Worm (Caenorhabditis elegans): ENCODE measurements around the gene K04A8.1.

K04A8.1 gene

DNA sequence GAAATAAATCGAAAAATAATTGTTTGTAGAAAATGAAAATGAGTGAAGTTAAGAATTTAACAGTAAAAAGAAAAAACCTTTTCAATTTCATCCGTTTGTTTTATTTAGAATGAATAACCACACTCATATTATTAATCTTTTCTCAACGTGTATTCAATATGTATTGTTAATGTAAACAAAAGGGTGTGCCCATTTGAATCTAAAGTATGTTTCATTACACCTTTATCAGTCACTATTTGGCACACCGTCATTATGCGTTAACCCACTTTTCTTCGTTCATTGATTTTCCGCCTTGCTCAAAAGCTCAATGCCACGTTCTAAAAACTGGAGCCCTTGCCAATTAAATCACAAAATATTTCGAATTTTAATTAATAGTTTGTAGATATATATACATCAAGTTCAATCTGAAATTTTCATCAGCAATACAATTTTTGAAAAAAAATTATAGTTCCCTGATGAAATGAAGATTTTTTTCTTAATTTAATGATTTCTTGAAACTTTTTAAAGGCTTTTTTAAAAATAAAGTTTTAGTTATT, at the start of gene K04A8.1:
K04A8.1 (plus strand) TSS at position 486 of the 536 bp plus-strand sequence.
- no peak for TF ChIP-seq tab-1 (GFP tag; IDR thresholded peaks at IDR 0.05)
- no peak for TF ChIP-seq ztf-29 (GFP tag; IDR thresholded peaks at IDR 0.05)
- TF ChIP-seq ref-1 (GFP tag; conservative IDR thresholded peaks at IDR 0.05) = no peak
- no peak for TF ChIP-seq T22C8.4 (GFP tag; IDR thresholded peaks at IDR 0.05)
- TF ChIP-seq med-1 (GFP tag; optimal IDR thresholded peaks at IDR 0.05; ENCODE audit: insufficient read depth) = no peak
- no peak for TF ChIP-seq flt-1 (GFP tag; IDR thresholded peaks at IDR 0.05)
- TF ChIP-seq cog-1 (tag; optimal IDR thresholded peaks at IDR 0.05) = no peak
- TF ChIP-seq klf-2 (GFP tag; conservative IDR thresholded peaks at IDR 0.05) = no peak
- TF ChIP-seq ztf-23 (GFP tag; IDR thresholded peaks at IDR 0.05) = no peak

DNA sequence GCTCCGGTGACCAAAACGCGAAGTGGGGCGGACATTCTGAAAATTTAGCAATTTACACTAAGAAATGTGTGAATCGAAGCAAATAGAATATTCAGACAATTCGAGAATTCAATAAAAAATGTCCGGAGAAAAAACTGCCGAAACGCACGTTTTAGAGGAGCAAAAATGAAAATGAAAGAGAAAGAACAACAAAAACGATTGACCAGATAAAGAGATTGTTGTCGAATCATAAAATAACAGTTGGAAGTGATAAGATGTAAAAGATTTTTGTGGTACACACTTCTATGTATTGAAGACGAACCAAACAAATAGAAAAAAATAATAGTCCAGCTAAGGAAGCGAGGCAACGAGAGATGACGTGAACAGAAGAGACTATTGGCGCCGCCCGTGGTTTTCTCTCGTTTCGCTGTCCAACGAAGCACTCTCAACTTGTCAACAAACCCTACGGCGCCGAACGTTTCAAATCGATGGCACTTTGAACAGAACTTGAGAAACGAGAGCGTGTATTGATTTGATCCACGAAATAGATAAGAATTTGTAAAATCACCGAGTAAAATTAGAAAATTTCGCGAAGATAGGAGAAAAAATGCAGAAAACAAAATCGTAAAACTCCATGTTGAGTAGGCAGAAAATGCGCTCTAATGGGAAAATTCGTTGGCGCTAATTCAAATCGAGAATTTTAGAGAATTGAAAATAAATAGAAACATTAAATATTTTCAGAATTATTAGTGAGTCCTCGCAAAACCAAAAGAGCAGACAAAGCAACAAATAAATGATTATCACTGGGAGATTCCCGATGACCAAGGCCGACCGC, 49.4 kb upstream of the K04A8.1 start, which contains the start of gene mdh-1:
mdh-1 (minus strand) TSS at position 36 of the 814 bp plus-strand sequence.
- TF ChIP-seq ref-1 (GFP tag; conservative IDR thresholded peaks at IDR 0.05) = no peak
- TF ChIP-seq ztf-23 (GFP tag; IDR thresholded peaks at IDR 0.05) = no peak
- no peak for TF ChIP-seq klf-2 (GFP tag; conservative IDR thresholded peaks at IDR 0.05)

DNA sequence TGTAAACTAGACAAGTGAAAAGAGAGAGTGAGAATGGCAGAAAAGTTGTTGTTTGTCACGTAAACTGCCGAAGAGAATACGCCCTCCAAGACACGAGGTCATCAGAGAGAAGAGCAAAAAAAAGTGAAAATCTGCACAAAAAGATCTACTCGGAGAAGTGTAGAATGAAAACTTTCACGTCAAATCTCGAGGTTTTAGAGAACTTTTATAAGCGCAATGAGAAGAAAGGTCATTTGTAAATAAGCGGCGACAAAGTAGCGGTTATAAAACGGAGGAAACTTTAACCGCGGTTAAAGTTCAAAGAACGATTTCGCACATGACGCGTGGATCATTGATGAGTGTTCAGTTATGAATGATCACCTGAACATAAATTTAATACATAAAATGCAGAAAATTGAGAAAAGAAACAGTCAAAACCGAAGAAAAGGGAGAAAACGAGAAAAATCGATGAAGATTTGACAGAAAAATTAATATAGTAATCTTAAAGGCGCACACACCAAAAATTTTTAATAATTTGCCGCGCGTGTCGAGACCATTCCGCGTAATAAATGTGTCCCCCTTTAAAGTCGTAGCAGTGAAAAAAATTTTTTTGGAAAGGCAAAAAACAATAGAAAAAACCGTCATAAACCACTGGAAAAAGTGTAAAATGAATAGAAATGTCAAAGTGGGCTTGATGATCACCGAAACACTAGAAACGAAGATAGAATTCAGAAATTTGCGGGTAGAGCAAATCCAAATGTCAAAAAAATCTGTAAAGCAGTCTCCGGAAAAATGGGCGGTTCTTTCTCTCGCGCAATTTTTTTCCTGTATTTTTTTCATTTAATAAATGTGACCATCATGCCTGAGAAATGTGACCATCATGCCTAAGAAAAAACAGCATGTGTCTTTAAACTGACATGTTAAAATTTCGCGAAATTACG, 48.6 kb upstream of the K04A8.1 start:
- TF ChIP-seq flt-1 (GFP tag; IDR thresholded peaks at IDR 0.05) = no peak
- no peak for TF ChIP-seq med-1 (GFP tag; optimal IDR thresholded peaks at IDR 0.05; ENCODE audit: insufficient read depth)
- no peak for TF ChIP-seq tab-1 (GFP tag; IDR thresholded peaks at IDR 0.05)
- no peak for TF ChIP-seq T22C8.4 (GFP tag; IDR thresholded peaks at IDR 0.05)
- TF ChIP-seq ztf-23 (GFP tag; IDR thresholded peaks at IDR 0.05) = no peak
- no peak for TF ChIP-seq ztf-29 (GFP tag; IDR thresholded peaks at IDR 0.05)
- TF ChIP-seq cog-1 (tag; optimal IDR thresholded peaks at IDR 0.05) = no peak
- no peak for TF ChIP-seq klf-2 (GFP tag; conservative IDR thresholded peaks at IDR 0.05)
- no peak for TF ChIP-seq ref-1 (GFP tag; conservative IDR thresholded peaks at IDR 0.05)

DNA sequence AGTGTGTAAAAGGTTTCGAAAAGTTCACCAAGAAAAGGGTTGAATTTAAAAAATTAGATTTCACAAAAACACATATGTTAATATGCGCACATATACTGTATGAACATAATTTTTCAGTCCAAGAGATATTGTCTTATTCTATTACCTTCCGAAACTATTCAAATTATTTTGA, 48.0 kb upstream of the K04A8.1 start, which contains the start of gene F46E10.3:
F46E10.3 (plus strand) TSS at position 73 of the 172 bp plus-strand sequence.
- TF ChIP-seq ztf-23 (GFP tag; IDR thresholded peaks at IDR 0.05) = no peak
- TF ChIP-seq med-1 (GFP tag; optimal IDR thresholded peaks at IDR 0.05; ENCODE audit: insufficient read depth) = no peak
- no peak for TF ChIP-seq tab-1 (GFP tag; IDR thresholded peaks at IDR 0.05)
- TF ChIP-seq klf-2 (GFP tag; conservative IDR thresholded peaks at IDR 0.05) = no peak
- no peak for TF ChIP-seq ref-1 (GFP tag; conservative IDR thresholded peaks at IDR 0.05)
- no peak for TF ChIP-seq ztf-29 (GFP tag; IDR thresholded peaks at IDR 0.05)
- no peak for TF ChIP-seq T22C8.4 (GFP tag; IDR thresholded peaks at IDR 0.05)
- no peak for TF ChIP-seq cog-1 (tag; optimal IDR thresholded peaks at IDR 0.05)
- no peak for TF ChIP-seq flt-1 (GFP tag; IDR thresholded peaks at IDR 0.05)

DNA sequence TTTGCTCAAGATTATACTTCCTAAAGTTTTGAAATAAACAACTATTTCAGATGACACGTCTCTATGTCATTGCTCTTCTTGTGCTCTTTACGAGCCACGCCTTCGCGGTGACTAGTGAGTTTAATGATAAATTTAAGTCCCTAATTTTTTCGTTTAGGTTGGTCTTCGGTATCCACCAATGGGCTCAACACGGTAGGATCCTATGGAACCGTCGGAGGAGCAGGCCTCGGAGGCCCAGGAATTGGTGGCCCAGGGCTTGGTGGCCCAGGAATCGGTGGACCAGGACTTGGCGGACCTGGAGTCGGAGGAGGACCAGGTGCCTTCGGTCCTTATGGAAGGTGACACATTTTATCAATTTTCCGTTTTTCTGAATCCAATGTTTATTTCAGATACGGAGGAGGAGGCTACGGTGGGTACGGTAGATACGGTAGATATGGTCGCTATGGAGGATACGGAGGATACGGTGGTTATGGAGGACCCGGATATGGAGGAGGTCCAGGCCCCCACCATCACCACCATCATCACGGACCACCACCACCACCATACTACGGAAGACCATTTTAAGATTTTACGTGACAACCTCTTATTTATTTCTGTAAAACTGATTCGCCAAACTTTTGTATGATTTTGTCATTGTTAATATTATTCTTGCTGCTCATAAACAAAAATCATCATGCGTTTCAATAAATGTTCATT, 45.6 kb upstream of the K04A8.1 start, which contains the start of the genes F46E10.2 and F46E10.18:
F46E10.2 (plus strand) TSS at position 51 of the 696 bp plus-strand sequence.
F46E10.18 (plus strand) TSS at position 646 of the 696 bp plus-strand sequence.
- TF ChIP-seq T22C8.4 (GFP tag; IDR thresholded peaks at IDR 0.05) (no peak), ztf-23 (GFP tag; IDR thresholded peaks at IDR 0.05) (no peak), cog-1 (tag; optimal IDR thresholded peaks at IDR 0.05) (no peak), klf-2 (GFP tag; conservative IDR thresholded peaks at IDR 0.05) (no peak), tab-1 (GFP tag; IDR thresholded peaks at IDR 0.05) (no peak), ztf-29 (GFP tag; IDR thresholded peaks at IDR 0.05) (no peak), ref-1 (GFP tag; conservative IDR thresholded peaks at IDR 0.05) (no peak), med-1 (GFP tag; optimal IDR thresholded peaks at IDR 0.05; ENCODE audit: insufficient read depth) (no peak), flt-1 (GFP tag; IDR thresholded peaks at IDR 0.05) (no peak)

DNA sequence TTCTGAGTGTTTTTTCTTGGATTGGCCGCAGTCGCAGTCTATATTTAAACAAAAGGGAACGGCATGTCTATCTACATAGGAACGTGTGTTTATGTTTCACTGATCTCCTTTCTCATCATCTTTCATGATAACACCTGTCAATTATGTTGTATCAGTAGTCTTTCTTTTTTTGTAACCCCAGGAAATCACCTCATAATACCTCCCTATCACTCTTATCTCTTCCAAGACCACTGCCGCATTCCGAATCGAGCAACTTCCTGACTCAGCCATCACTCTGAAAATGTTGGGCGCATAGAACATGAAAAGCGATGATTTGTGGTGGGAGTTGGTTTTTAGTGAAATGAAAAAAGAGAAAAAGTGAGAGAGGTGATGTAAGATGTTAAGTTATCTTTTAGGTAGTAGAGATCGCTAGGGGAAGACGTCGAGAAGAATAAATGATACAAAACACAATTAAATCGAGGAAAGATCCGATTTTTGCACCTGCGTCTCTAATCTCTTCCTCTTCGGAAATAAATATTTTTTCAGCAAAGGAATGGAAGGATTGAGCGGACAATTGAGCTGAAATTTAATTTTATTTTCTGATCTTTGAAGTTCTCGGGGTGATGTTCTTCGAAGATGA, 43.1 kb upstream of the K04A8.1 start:
- no peak for TF ChIP-seq ztf-23 (GFP tag; IDR thresholded peaks at IDR 0.05)
- no peak for TF ChIP-seq cog-1 (tag; optimal IDR thresholded peaks at IDR 0.05)
- no peak for TF ChIP-seq ref-1 (GFP tag; conservative IDR thresholded peaks at IDR 0.05)
- no peak for TF ChIP-seq tab-1 (GFP tag; IDR thresholded peaks at IDR 0.05)
- TF ChIP-seq med-1 (GFP tag; optimal IDR thresholded peaks at IDR 0.05; ENCODE audit: insufficient read depth) = no peak
- TF ChIP-seq T22C8.4 (GFP tag; IDR thresholded peaks at IDR 0.05) = no peak
- no peak for TF ChIP-seq klf-2 (GFP tag; conservative IDR thresholded peaks at IDR 0.05)
- TF ChIP-seq ztf-29 (GFP tag; IDR thresholded peaks at IDR 0.05) = no peak
- TF ChIP-seq flt-1 (GFP tag; IDR thresholded peaks at IDR 0.05) = no peak

DNA sequence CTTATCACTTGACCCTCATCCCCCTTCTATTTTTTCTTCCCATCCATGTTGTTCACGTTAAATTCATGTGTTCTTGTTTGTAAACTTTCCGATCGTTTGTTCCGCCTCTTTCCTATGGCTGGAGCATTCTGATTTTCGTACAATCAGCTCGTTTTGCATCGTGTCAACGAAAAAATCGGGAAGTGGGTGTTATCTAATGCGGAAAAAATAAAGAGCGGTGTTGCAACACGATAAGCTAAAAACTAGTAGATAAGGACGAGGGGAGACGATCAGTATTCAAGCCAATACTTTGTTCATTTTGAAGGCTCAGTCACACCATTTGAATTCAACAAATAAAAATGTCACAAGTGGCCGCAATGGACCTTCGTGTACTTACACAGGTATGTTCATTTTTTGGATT, 41.4 kb upstream of the K04A8.1 start, which contains the start of gene acs-1:
acs-1 (plus strand) TSS at position 233 of the 400 bp plus-strand sequence.
- TF ChIP-seq ztf-23 (GFP tag; IDR thresholded peaks at IDR 0.05) (no peak), med-1 (GFP tag; optimal IDR thresholded peaks at IDR 0.05; ENCODE audit: insufficient read depth) (no peak), klf-2 (GFP tag; conservative IDR thresholded peaks at IDR 0.05) (no peak), ref-1 (GFP tag; conservative IDR thresholded peaks at IDR 0.05) (no peak), flt-1 (GFP tag; IDR thresholded peaks at IDR 0.05) (no peak), ztf-29 (GFP tag; IDR thresholded peaks at IDR 0.05) (no peak), cog-1 (tag; optimal IDR thresholded peaks at IDR 0.05) (no peak), T22C8.4 (GFP tag; IDR thresholded peaks at IDR 0.05) (no peak), tab-1 (GFP tag; IDR thresholded peaks at IDR 0.05) (no peak)

DNA sequence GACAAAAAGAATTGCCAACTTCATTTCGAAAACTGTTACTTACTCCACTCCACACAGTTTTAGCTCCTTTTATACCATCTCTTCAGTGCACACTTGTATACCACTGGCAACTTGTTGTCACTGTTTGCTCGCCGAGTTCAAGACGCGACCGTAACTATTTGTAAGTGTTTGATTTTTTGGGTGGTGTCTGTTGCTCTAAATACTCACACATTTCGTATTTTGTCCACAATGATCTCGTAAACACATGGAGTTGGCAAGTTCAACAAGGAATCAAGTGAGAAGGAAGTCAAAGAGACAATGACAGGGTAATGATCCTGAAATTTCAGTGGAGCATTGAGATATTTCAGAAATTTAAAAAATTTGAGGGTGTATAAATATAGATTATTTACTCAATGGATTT, 33.1 kb upstream of the K04A8.1 start, which contains the start of gene hpo-26:
hpo-26 (minus strand) TSS at position 31 of the 400 bp plus-strand sequence.
- TF ChIP-seq ztf-23 (GFP tag; IDR thresholded peaks at IDR 0.05) = no peak
- no peak for TF ChIP-seq klf-2 (GFP tag; conservative IDR thresholded peaks at IDR 0.05)
- no peak for TF ChIP-seq tab-1 (GFP tag; IDR thresholded peaks at IDR 0.05)
- no peak for TF ChIP-seq cog-1 (tag; optimal IDR thresholded peaks at IDR 0.05)
- TF ChIP-seq T22C8.4 (GFP tag; IDR thresholded peaks at IDR 0.05) = no peak
- TF ChIP-seq flt-1 (GFP tag; IDR thresholded peaks at IDR 0.05) = no peak
